Fruit fly (Drosophila melanogaster) Kc167 (cell line): ENCODE measurements around the gene CG31097.

Experiments
- Myc ChIP-seq: fragments of >200 bp; optimal IDR thresholded peaks from 2 replicates; lab custom pipeline; 2017; ENCODE audit warnings: missing external identifiers
- Sin3A ChIP-seq: fragments of >200 bp; optimal IDR thresholded peaks from 2 replicates; lab custom pipeline; 2018; ENCODE audit warnings: missing external identifiers
- h ChIP-seq: fragments of >200 bp; optimal IDR thresholded peaks from 3 replicates; lab custom pipeline; 2018; ENCODE audit warnings: missing external identifiers
- insv ChIP-seq: fragments of >200 bp; optimal IDR thresholded peaks from 3 replicates; lab custom pipeline; 2018; ENCODE audit warnings: missing external identifiers
- psq ChIP-seq: fragments of >200 bp; optimal IDR thresholded peaks from 2 replicates; lab custom pipeline; 2017; ENCODE audit warnings: missing external identifiers
- ttk ChIP-seq: sonication (Bioruptor generic); optimal IDR thresholded peaks from 2 replicates; lab custom pipeline; 2017; ENCODE audit warnings: missing external identifiers

- no peak for TF ChIP-seq ttk (lab: Kevin White, UChicago)
- no peak for TF ChIP-seq insv (lab: Kevin White, UChicago)
- no peak for TF ChIP-seq h
- no peak for TF ChIP-seq psq (lab: Kevin White, UChicago)
- no peak for TF ChIP-seq Myc (lab: Kevin White, UChicago)
- no peak for TF ChIP-seq Sin3A (lab: Kevin White, UChicago)
These were observed 23.3 kb upstream of the CG31097 start for dm6 chr3R:25320898-25321297.
